2 fruit fly cellular contexts compared by ENCODE assay signal in genomic region chr3R:17656923-17657322, dm6.
TF ChIP-seq lines count a peak whose summit lies in the region.

No protein-coding gene starts in this region.

- no peak for TF ChIP-seq CTCF in whole organism, embryonic (GFP tag; optimal IDR thresholded peaks at IDR 0.05; lab: Kevin White, UChicago)

TF ChIP-seq in whole organism, adult, 20 proteins besides CTCF, POLR2A, EP300 and RAD21:
- no peak for TF ChIP-seq ovo (GFP tag; optimal IDR thresholded peaks at IDR 0.05; lab: Kevin White, UChicago)
- TF ChIP-seq bab1 (GFP tag; optimal IDR thresholded peaks at IDR 0.05; lab: Kevin White, UChicago): peak; percentile 17
- peak; percentile 70 for TF ChIP-seq tj (GFP tag; optimal IDR thresholded peaks at IDR 0.05; lab: Kevin White, UChicago)
- no peak for TF ChIP-seq Mnt (GFP tag; optimal IDR thresholded peaks at IDR 0.05; lab: Kevin White, UChicago)
- TF ChIP-seq pad (GFP tag; optimal IDR thresholded peaks at IDR 0.05; lab: Kevin White, UChicago): no peak
- no peak for TF ChIP-seq CG1620 (GFP tag; optimal IDR thresholded peaks at IDR 0.05; lab: Kevin White, UChicago)

TF ChIP-seq in whole organism, embryonic, 481 proteins besides CTCF, POLR2A, EP300 and RAD21:
- TF ChIP-seq wor (GFP tag; IDR thresholded peaks at IDR 0.05; lab: Robert Waterston, UW) (no peak), CG16813 (GFP tag; IDR thresholded peaks at IDR 0.05; lab: Robert Waterston, UW; ENCODE audit: partially characterized antibody) (peak; percentile 47; the same call in 1 of the 3 replicates), Bdp1 (GFP tag; optimal IDR thresholded peaks at IDR 0.05; lab: Kevin White, UChicago) (peak; percentile 89), Gug (GFP tag; IDR thresholded peaks at IDR 0.05; lab: Robert Waterston, UW) (no peak), Fer1 (GFP tag; optimal IDR thresholded peaks at IDR 0.05; lab: Kevin White, UChicago) (no peak), nerfin-2 (GFP tag; IDR thresholded peaks at IDR 0.05; lab: Robert Waterston, UW; ENCODE audit: partially characterized antibody) (0 out of 2 replicates have a peak, but pooled peaks have one; percentile 27), ato (GFP tag; IDR thresholded peaks at IDR 0.05; lab: Robert Waterston, UW; ENCODE audit: partially characterized antibody) (0 out of 2 replicates have a peak, but pooled peaks have one; percentile 12), CG7963 (GFP tag; IDR thresholded peaks at IDR 0.05; lab: Robert Waterston, UW; ENCODE audit: partially characterized antibody) (0 out of 3 replicates have a peak, but pooled peaks have one; percentile 17), HLH4C (GFP tag; IDR thresholded peaks at IDR 0.05; lab: Robert Waterston, UW; ENCODE audit: partially characterized antibody) (0 out of 3 replicates have a peak, but pooled peaks have one; percentile 48), Dref (GFP tag; IDR thresholded peaks at IDR 0.05; lab: Robert Waterston, UW) (no peak), Opbp (GFP tag; IDR thresholded peaks at IDR 0.05; lab: Robert Waterston, UW; ENCODE audit: partially characterized antibody) (0 out of 3 replicates have a peak, but pooled peaks have one; percentile 13), Bgb (GFP tag; IDR thresholded peaks at IDR 0.05; lab: Robert Waterston, UW; ENCODE audit: partially characterized antibody) (0 out of 2 replicates have a peak, but pooled peaks have one; percentile 18), CG6791 (GFP tag; IDR thresholded peaks at IDR 0.05; lab: Robert Waterston, UW; ENCODE audit: partially characterized antibody) (peak; percentile 48; the same call in 1 of the 3 replicates), CG7839 (tag; optimal IDR thresholded peaks at IDR 0.05; lab: Kevin White, UChicago) (no peak), Neu2 (GFP tag; optimal IDR thresholded peaks at IDR 0.05; lab: Kevin White, UChicago; ENCODE audit: borderline replicate concordance) (no peak)
